Fruit fly (Drosophila melanogaster) whole organism, prepupa: Measurements from ENCODE around the gene CG14374.

Source experiments
- Blimp-1 ChIP-seq: fragments of 200-800 bp; sonication (Bioruptor generic); optimal IDR thresholded peaks from 3 replicates; lab custom pipeline; 2017; ENCODE audit warnings: missing biosample characterization, missing genetic modification characterization, mild to moderate bottlenecking, moderate library complexity, missing genetic modification reagents
- CG10631 ChIP-seq: fragments of 200-800 bp; sonication (Bioruptor generic); optimal IDR thresholded peaks from 2 replicates; lab custom pipeline; 2016; ENCODE audit warnings: missing biosample characterization, missing genetic modification characterization
- CG31627 ChIP-seq: fragments of 200-800 bp; sonication (Bioruptor generic); optimal IDR thresholded peaks from 3 replicates; lab custom pipeline; 2016; ENCODE audit warnings: missing biosample characterization, missing genetic modification characterization
- CG7368 ChIP-seq: fragments of 200-800 bp; sonication (Bioruptor generic); optimal IDR thresholded peaks from 3 replicates; lab custom pipeline; 2016; ENCODE audit warnings: missing biosample characterization, missing genetic modification characterization
- Hr39 ChIP-seq: fragments of 200-800 bp; sonication (Bioruptor generic); optimal IDR thresholded peaks from 2 replicates; lab custom pipeline; 2016; ENCODE audit warnings: missing biosample characterization, missing genetic modification characterization
- Hr4 ChIP-seq: fragments of 200-800 bp; sonication (Bioruptor generic); optimal IDR thresholded peaks from 3 replicates; lab custom pipeline; 2016; ENCODE audit warnings: missing biosample characterization, missing genetic modification characterization

- TF ChIP-seq CG10631 (GFP tag; lab: Kevin White, UChicago) (no peak), CG7368 (GFP tag; lab: Kevin White, UChicago) (no peak), Blimp-1 (GFP tag; lab: Kevin White, UChicago) (no peak), Hr4 (GFP tag; lab: Kevin White, UChicago) (no peak), CG31627 (no peak), Hr39 (GFP tag; lab: Kevin White, UChicago) (no peak)
Observed at dm6 chr3R:13388160-13388870, 8.6 kb downstream of the CG14374 start, which contains the start of gene CG9799.
